Worm (Caenorhabditis elegans) whole organism, early embryonic: ENCODE data around the gene pps-1.

ENCODE experiments used
- B0310.2 ChIP-seq: sonication (generic microtip); optimal IDR thresholded peaks from 2 replicates; lab custom pipeline; 2016; ENCODE audit warnings: mild to moderate bottlenecking, missing genetic modification characterization, missing compliant biosample characterization
- F13C5.2 ChIP-seq: sonication (generic microtip); optimal IDR thresholded peaks from 2 replicates; lab custom pipeline; 2017; ENCODE audit warnings: mild to moderate bottlenecking, missing genetic modification characterization, inconsistent platforms, missing compliant biosample characterization
- aly-1 ChIP-seq: sonication (generic microtip); optimal IDR thresholded peaks from 2 replicates; lab custom pipeline; 2016; ENCODE audit warnings: missing genetic modification characterization, missing compliant biosample characterization
- ama-1 ChIP-seq: fragments of 150-350 bp; optimal IDR thresholded peaks from 2 replicates; lab custom pipeline; 2014
- ceh-13 ChIP-seq: fragments of 200-800 bp; sonication (Bioruptor generic); optimal IDR thresholded peaks from 2 replicates; lab custom pipeline; 2018; ENCODE audit warnings: mild to moderate bottlenecking, missing genetic modification characterization, missing compliant biosample characterization
- ceh-36 ChIP-seq: sonication (generic microtip); optimal IDR thresholded peaks from 2 replicates; lab custom pipeline; 2016; ENCODE audit warnings: missing genetic modification characterization, inconsistent platforms, missing compliant biosample characterization
- ets-7 ChIP-seq: sonication (generic microtip); optimal IDR thresholded peaks from 2 replicates; lab custom pipeline; 2016; ENCODE audit warnings: missing genotype, missing genetic modification characterization, missing compliant biosample characterization
- flt-1 ChIP-seq: fragments of 200-800 bp; sonication (Bioruptor generic); IDR thresholded peaks from 2 replicates; pipeline ENCODE4 v1.3.6; 2022; ENCODE audit warnings: missing genetic modification characterization, missing compliant biosample characterization
- hmbx-1 ChIP-seq: sonication (generic microtip); optimal IDR thresholded peaks from 2 replicates; lab custom pipeline; 2016; ENCODE audit warnings: mild to moderate bottlenecking, missing genetic modification characterization, missing compliant biosample characterization
- hmg-4 ChIP-seq: fragments of 200-800 bp; sonication (Bioruptor generic); optimal IDR thresholded peaks from 2 replicates; lab custom pipeline; 2018; ENCODE audit warnings: mild to moderate bottlenecking, missing genetic modification characterization, missing compliant biosample characterization
- hnd-1 ChIP-seq: sonication (generic microtip); optimal IDR thresholded peaks from 2 replicates; lab custom pipeline; 2016; ENCODE audit warnings: missing genetic modification characterization, missing compliant biosample characterization
- pes-1 ChIP-seq: fragments of 200-800 bp; sonication (Bioruptor generic); IDR thresholded peaks from 2 replicates; pipeline ENCODE4 v1.3.6; 2022; ENCODE audit warnings: missing genetic modification reagents, missing genetic modification characterization, missing compliant biosample characterization
- scrt-1 ChIP-seq: fragments of 200-800 bp; sonication (Bioruptor generic); IDR thresholded peaks from 2 replicates; pipeline ENCODE4 v1.3.6; 2022; ENCODE audit warnings: missing genetic modification characterization, missing compliant biosample characterization
- sea-1 ChIP-seq: fragments of 200-800 bp; sonication (Bioruptor generic); conservative IDR thresholded peaks from 2 replicates; pipeline ENCODE4 v1.3.6; 2022; ENCODE audit warnings: missing genetic modification characterization, missing compliant biosample characterization
- tbx-11 ChIP-seq: fragments of 200-800 bp; sonication (Bioruptor generic); IDR thresholded peaks from 2 replicates; pipeline ENCODE4 v1.3.6; 2022; ENCODE audit warnings: missing genetic modification characterization, missing compliant biosample characterization
- tbx-37 ChIP-seq: fragments of 200-800 bp; sonication (Bioruptor generic); conservative IDR thresholded peaks from 2 replicates; pipeline ENCODE4 v1.3.6; 2022; ENCODE audit warnings: missing genetic modification reagents, missing genetic modification characterization, missing compliant biosample characterization
- tra-4 ChIP-seq: sonication (generic microtip); optimal IDR thresholded peaks from 2 replicates; lab custom pipeline; 2017; ENCODE audit warnings: missing genetic modification characterization, missing compliant biosample characterization

pps-1 gene

ce11 chrIV:10176252-10176730 is 14.5 kb downstream of the pps-1 start, which contains the start of gene rack-1:
TSS of gene rack-1 (plus strand) at chrIV:10176680.
- TF ChIP-seq pes-1 (GFP tag; lab: Robert Waterston, UW): no peak
- no peak for TF ChIP-seq ceh-13
- no peak for TF ChIP-seq ceh-36
- TF ChIP-seq hmg-4 (GFP tag; lab: Kevin White, UChicago): no peak
- no peak for TF ChIP-seq tra-4 (tag; lab: Kevin White, UChicago)
- TF ChIP-seq scrt-1 (GFP tag; lab: Robert Waterston, UW): no peak
- no peak for TF ChIP-seq sea-1 (GFP tag; lab: Robert Waterston, UW)
- no peak for TF ChIP-seq hmbx-1 (tag; lab: Kevin White, UChicago)
- TF ChIP-seq tbx-37 (GFP tag; lab: Robert Waterston, UW): no peak
- TF ChIP-seq F13C5.2 (tag; lab: Kevin White, UChicago): no peak
- no peak for TF ChIP-seq ama-1 (lab: Kevin White, UChicago)
- TF ChIP-seq ets-7 (tag; lab: Kevin White, UChicago): no peak
- no peak for TF ChIP-seq flt-1
- TF ChIP-seq B0310.2: no peak

ce11 chrIV:10177779-10178178 is 16.0 kb downstream of the pps-1 start, which contains the start of gene mspn-1:
TSS of gene mspn-1 (plus strand) at chrIV:10177968.
- no peak for TF ChIP-seq tra-4 (tag; lab: Kevin White, UChicago)
- TF ChIP-seq hmbx-1 (tag; lab: Kevin White, UChicago): no peak
- TF ChIP-seq F13C5.2 (tag; lab: Kevin White, UChicago): no peak
- no peak for TF ChIP-seq ceh-13
- TF ChIP-seq hnd-1 (tag; lab: Kevin White, UChicago): no peak
- no peak for TF ChIP-seq ceh-36

- no peak for TF ChIP-seq ceh-36
- TF ChIP-seq sea-1 (GFP tag; lab: Robert Waterston, UW): no peak
- TF ChIP-seq F13C5.2 (tag; lab: Kevin White, UChicago): no peak
- no peak for TF ChIP-seq hnd-1 (tag; lab: Kevin White, UChicago)
- no peak for TF ChIP-seq ceh-13
- TF ChIP-seq pes-1 (GFP tag; lab: Robert Waterston, UW): no peak
- no peak for TF ChIP-seq ama-1 (lab: Kevin White, UChicago)
- TF ChIP-seq scrt-1 (GFP tag; lab: Robert Waterston, UW): no peak
- TF ChIP-seq ets-7 (tag; lab: Kevin White, UChicago): no peak
- no peak for TF ChIP-seq flt-1
- TF ChIP-seq tra-4 (tag; lab: Kevin White, UChicago): no peak
- no peak for TF ChIP-seq B0310.2
Measured at ce11 chrIV:10180133-10180749, 18.4 kb downstream of the pps-1 start, which contains the start of gene gta-1. TSS of gene gta-1 (plus strand) at chrIV:10180660.

ce11 chrIV:10188505-10188904 is 26.7 kb downstream of the pps-1 start:
- TF ChIP-seq hmg-4 (GFP tag; lab: Kevin White, UChicago): no peak
- no peak for TF ChIP-seq hnd-1 (tag; lab: Kevin White, UChicago)
- no peak for TF ChIP-seq tbx-37 (GFP tag; lab: Robert Waterston, UW)
- no peak for TF ChIP-seq tbx-11 (GFP tag; lab: Robert Waterston, UW)

- TF ChIP-seq ceh-36: no peak
- TF ChIP-seq ets-7 (tag; lab: Kevin White, UChicago): no peak
- TF ChIP-seq pes-1 (GFP tag; lab: Robert Waterston, UW): no peak
Measured at ce11 chrIV:10190586-10190985, 28.8 kb downstream of the pps-1 start.

ce11 chrIV:10191498-10191897 is 29.7 kb downstream of the pps-1 start:
- TF ChIP-seq scrt-1 (GFP tag; lab: Robert Waterston, UW) (no peak), tbx-11 (GFP tag; lab: Robert Waterston, UW) (no peak), hmg-4 (GFP tag; lab: Kevin White, UChicago) (no peak), pes-1 (GFP tag; lab: Robert Waterston, UW) (no peak), tra-4 (tag; lab: Kevin White, UChicago) (no peak), sea-1 (GFP tag; lab: Robert Waterston, UW) (no peak), hnd-1 (tag; lab: Kevin White, UChicago) (no peak), flt-1 (no peak), ets-7 (tag; lab: Kevin White, UChicago) (no peak), F13C5.2 (tag; lab: Kevin White, UChicago) (no peak), B0310.2 (no peak), ceh-36 (no peak), ceh-13 (no peak), hmbx-1 (tag; lab: Kevin White, UChicago) (no peak), aly-1 (tag; lab: Kevin White, UChicago) (no peak), ama-1 (lab: Kevin White, UChicago) (no peak), tbx-37 (GFP tag; lab: Robert Waterston, UW) (no peak)

- TF ChIP-seq tra-4 (tag; lab: Kevin White, UChicago): no peak
- no peak for TF ChIP-seq F13C5.2 (tag; lab: Kevin White, UChicago)
- no peak for TF ChIP-seq tbx-37 (GFP tag; lab: Robert Waterston, UW)
- TF ChIP-seq pes-1 (GFP tag; lab: Robert Waterston, UW): no peak
- TF ChIP-seq B0310.2: no peak
- TF ChIP-seq ceh-13: no peak
- no peak for TF ChIP-seq flt-1
- no peak for TF ChIP-seq sea-1 (GFP tag; lab: Robert Waterston, UW)
- no peak for TF ChIP-seq scrt-1 (GFP tag; lab: Robert Waterston, UW)
Measured at ce11 chrIV:10194345-10194744, 32.5 kb downstream of the pps-1 start, which contains the start of gene ptrg-1. TSS of gene ptrg-1 (minus strand) at chrIV:10194445.
